Fruit fly (Drosophila melanogaster) whole organism, pupa: ENCODE data around the gene RpS7.

ENCODE experiments used
- CG34367 ChIP-seq: fragments of 200-800 bp; sonication (Bioruptor generic); optimal IDR thresholded peaks from 2 replicates; lab custom pipeline; 2018; ENCODE audit warnings: missing biosample characterization, mild to moderate bottlenecking, missing genetic modification characterization
- CG8301 ChIP-seq: fragments of 200-800 bp; sonication (Bioruptor generic); optimal IDR thresholded peaks from 2 replicates; lab custom pipeline; 2018; ENCODE audit warnings: missing biosample characterization, mild to moderate bottlenecking, missing genetic modification characterization
- Ets98B ChIP-seq: fragments of 200-800 bp; sonication (Bioruptor generic); IDR thresholded peaks from 2 replicates; pipeline ENCODE4 v1.3.6; 2022; ENCODE audit warnings: missing biosample characterization, missing genetic modification characterization
- gl ChIP-seq: fragments of 200-800 bp; sonication (Bioruptor generic); optimal IDR thresholded peaks from 2 replicates; lab custom pipeline; 2018; ENCODE audit warnings: missing biosample characterization, mild to moderate bottlenecking, missing genetic modification characterization

DNA sequence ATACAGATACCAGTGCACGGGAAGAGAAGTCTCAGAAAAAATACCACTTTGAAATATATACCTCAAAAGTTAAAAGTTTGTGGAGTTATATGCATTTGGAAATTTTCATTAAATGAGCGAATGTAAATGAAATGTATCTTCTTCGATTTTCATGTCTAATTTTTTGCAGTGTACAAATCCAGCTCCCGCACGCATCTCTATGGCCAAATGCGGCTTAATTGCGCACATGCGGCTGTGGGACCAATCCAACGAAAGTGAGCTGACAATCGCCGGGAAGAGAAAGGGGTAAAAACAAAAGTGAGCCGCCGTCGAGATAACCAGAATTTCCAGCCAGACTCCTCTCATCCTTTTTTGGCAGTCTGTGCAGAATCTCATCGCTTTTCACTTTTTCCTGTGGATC, 44.7 kb downstream of the RpS7 start:
- TF ChIP-seq CG8301, result peak; percentile 72
- TF ChIP-seq CG34367 (tag; lab: Kevin White, UChicago), result no peak
- no peak for TF ChIP-seq gl (tag; lab: Kevin White, UChicago)
- peak; percentile 87 for TF ChIP-seq Ets98B (GFP tag; lab: Robert Waterston, UW)
